Worm (Caenorhabditis elegans): Measurements from ENCODE around the gene C14B9.2.

DNA sequence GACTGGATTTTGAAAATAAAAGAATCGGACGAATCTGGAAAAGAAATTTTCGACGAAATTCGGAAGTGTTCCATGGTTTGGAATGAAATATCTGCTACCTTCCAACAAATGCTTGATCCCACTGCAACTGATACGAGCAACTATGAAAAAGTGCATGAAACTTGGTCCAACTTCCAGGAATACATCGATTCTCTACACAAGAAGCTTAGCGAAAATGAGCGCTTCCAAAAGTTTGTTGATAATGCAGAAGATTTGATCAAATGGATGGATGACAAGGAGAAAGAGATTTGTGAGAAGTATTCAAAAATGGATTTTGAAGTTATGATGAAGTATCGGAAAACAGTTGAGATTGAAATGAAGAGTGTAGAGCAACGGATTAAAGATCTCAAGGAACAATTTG lies 49.1 kb downstream of the C14B9.2 start:
- TF ChIP-seq pha-4 (tag; optimal IDR thresholded peaks at IDR 0.05) = no peak
- TF ChIP-seq elt-1 (tag; optimal IDR thresholded peaks at IDR 0.05; ENCODE audit: borderline replicate concordance, insufficient read depth) = no peak
- TF ChIP-seq snpc-4 (tag; optimal IDR thresholded peaks at IDR 0.05) = no peak
- no peak for TF ChIP-seq nhr-12 (tag; optimal IDR thresholded peaks at IDR 0.05)

All from whole organism, mixed stage, embryonic.